Worm (Caenorhabditis elegans) whole organism, mixed stage, embryonic: ENCODE data around the gene nhr-14.

Experiments used
- M03D4.4 ChIP-seq: sonication (generic microtip); optimal IDR thresholded peaks from 2 replicates; lab custom pipeline; 2017; ENCODE audit warnings: mild to moderate bottlenecking, missing genetic modification characterization, missing compliant biosample characterization
- blmp-1 ChIP-seq: fragments of 150-350 bp; optimal IDR thresholded peaks from 2 replicates; lab custom pipeline; 2014; ENCODE audit warnings: missing biosample characterization, missing genetic modification characterization
- ceh-39 ChIP-seq: fragments of 150-350 bp; optimal IDR thresholded peaks from 2 replicates; lab custom pipeline; 2014; ENCODE audit warnings: missing biosample characterization, missing genetic modification characterization
- ceh-43 ChIP-seq: fragments of 200-800 bp; sonication (Bioruptor generic); optimal IDR thresholded peaks from 2 replicates; lab custom pipeline; 2018; ENCODE audit warnings: mild to moderate bottlenecking, missing genetic modification characterization, moderate library complexity, missing compliant biosample characterization
- ceh-83 ChIP-seq: fragments of 200-800 bp; sonication (Bioruptor generic); optimal IDR thresholded peaks from 2 replicates; lab custom pipeline; 2018; ENCODE audit warnings: mild to moderate bottlenecking, missing genetic modification characterization, missing compliant biosample characterization
- ces-1 ChIP-seq: fragments of 150-350 bp; optimal IDR thresholded peaks from 2 replicates; lab custom pipeline; 2014; ENCODE audit warnings: missing biosample characterization, missing genetic modification reagents, missing genetic modification characterization
- elt-1 ChIP-seq: sonication (generic microtip); optimal IDR thresholded peaks from 2 replicates; lab custom pipeline; 2017; ENCODE audit warnings: missing genetic modification characterization, mild to moderate bottlenecking, missing compliant biosample characterization, antibody characterized with exemption, moderate library complexity, borderline replicate concordance; ENCODE audit not compliant: insufficient read depth
- elt-3 ChIP-seq: fragments of 150-350 bp; optimal IDR thresholded peaks from 2 replicates; lab custom pipeline; 2014; ENCODE audit warnings: missing biosample characterization, missing genetic modification characterization
- ham-2 ChIP-seq: fragments of 200-800 bp; sonication (Bioruptor generic); optimal IDR thresholded peaks from 2 replicates; lab custom pipeline; 2018; ENCODE audit warnings: mild to moderate bottlenecking, missing genetic modification characterization, missing compliant biosample characterization
- hlh-1 ChIP-seq: fragments of 150-350 bp; optimal IDR thresholded peaks from 2 replicates; lab custom pipeline; 2014; ENCODE audit warnings: missing biosample characterization, missing genetic modification reagents, missing genetic modification characterization
- lin-32 ChIP-seq: fragments of 200-800 bp; sonication (Bioruptor generic); optimal IDR thresholded peaks from 2 replicates; lab custom pipeline; 2018; ENCODE audit warnings: mild to moderate bottlenecking, missing genetic modification characterization, missing compliant biosample characterization
- lsy-2 ChIP-seq: fragments of 150-350 bp; optimal IDR thresholded peaks from 2 replicates; lab custom pipeline; 2014; ENCODE audit warnings: missing biosample characterization, missing genetic modification characterization
- mab-5 ChIP-seq: fragments of 150-350 bp; optimal IDR thresholded peaks from 2 replicates; lab custom pipeline; 2014; ENCODE audit warnings: missing biosample characterization, missing genetic modification characterization
- mep-1 ChIP-seq: fragments of 150-350 bp; optimal IDR thresholded peaks from 2 replicates; lab custom pipeline; 2017; ENCODE audit warnings: missing biosample characterization, missing genetic modification reagents, missing genetic modification characterization, inconsistent platforms
- mls-2 ChIP-seq: sonication (generic microtip); optimal IDR thresholded peaks from 2 replicates; lab custom pipeline; 2016; ENCODE audit warnings: mild to moderate bottlenecking, missing genetic modification characterization, moderate library complexity, missing compliant biosample characterization
- nhr-237 ChIP-seq: fragments of 150-350 bp; optimal IDR thresholded peaks from 2 replicates; lab custom pipeline; 2014; ENCODE audit warnings: missing biosample characterization, missing genetic modification characterization
- nhr-28 ChIP-seq: fragments of 150-350 bp; optimal IDR thresholded peaks from 2 replicates; lab custom pipeline; 2014; ENCODE audit warnings: missing biosample characterization, missing genetic modification characterization
- pha-4 ChIP-seq: fragments of 150-350 bp; optimal IDR thresholded peaks from 2 replicates; lab custom pipeline; 2018; ENCODE audit warnings: missing biosample characterization, missing genetic modification reagents, missing genetic modification characterization
- sem-2 ChIP-seq: fragments of 200-800 bp; sonication (Bioruptor generic); optimal IDR thresholded peaks from 2 replicates; lab custom pipeline; 2018; ENCODE audit warnings: mild to moderate bottlenecking, missing genetic modification characterization, missing compliant biosample characterization
- snpc-4 ChIP-seq: fragments of 150-350 bp; optimal IDR thresholded peaks from 2 replicates; lab custom pipeline; 2014; ENCODE audit warnings: missing biosample characterization, missing genetic modification characterization
- sptf-1 ChIP-seq: sonication (generic microtip); optimal IDR thresholded peaks from 2 replicates; lab custom pipeline; 2017; ENCODE audit warnings: mild to moderate bottlenecking, missing genetic modification characterization, moderate library complexity, missing compliant biosample characterization
- tbx-8 ChIP-seq: fragments of 200-800 bp; sonication (Bioruptor generic); optimal IDR thresholded peaks from 2 replicates; lab custom pipeline; 2018; ENCODE audit warnings: mild to moderate bottlenecking, missing genetic modification characterization, moderate library complexity, missing compliant biosample characterization
- unc-39 ChIP-seq: fragments of 150-350 bp; optimal IDR thresholded peaks from 2 replicates; lab custom pipeline; 2014; ENCODE audit warnings: missing biosample characterization, missing genetic modification characterization
- unc-62 ChIP-seq: fragments of 150-350 bp; optimal IDR thresholded peaks from 2 replicates; lab custom pipeline; 2014; ENCODE audit warnings: missing biosample characterization, missing genetic modification reagents, missing genetic modification characterization
- zip-8 ChIP-seq: fragments of 150-350 bp; optimal IDR thresholded peaks from 2 replicates; lab custom pipeline; 2014; ENCODE audit warnings: missing biosample characterization, missing genetic modification characterization
- ztf-11 ChIP-seq: fragments of 150-350 bp; optimal IDR thresholded peaks from 2 replicates; lab custom pipeline; 2014; ENCODE audit warnings: missing biosample characterization, missing genetic modification characterization

The nhr-14 gene

ce11 chrX:8507576-8507975 is 31.6 kb upstream of the nhr-14 start, which contains the start of gene H03E18.1:
H03E18.1 (plus strand) TSS chrX:8507876.
- no peak for TF ChIP-seq ceh-43 (GFP tag; lab: Kevin White, UChicago)
- no peak for TF ChIP-seq unc-39
- TF ChIP-seq pha-4: no peak
- no peak for TF ChIP-seq mep-1 (tag; lab: Kevin White, UChicago)
- TF ChIP-seq ces-1 (GFP tag; lab: Kevin White, UChicago): no peak
- no peak for TF ChIP-seq ceh-83 (GFP tag; lab: Kevin White, UChicago)
- TF ChIP-seq tbx-8 (GFP tag; lab: Kevin White, UChicago): no peak
- TF ChIP-seq hlh-1 (tag; lab: Kevin White, UChicago): no peak

- TF ChIP-seq hlh-1 (tag; lab: Kevin White, UChicago): no peak
- no peak for TF ChIP-seq ztf-11 (tag; lab: Kevin White, UChicago)
- no peak for TF ChIP-seq elt-3
- no peak for TF ChIP-seq ham-2
Measured at ce11 chrX:8507053-8507452, 31.1 kb upstream of the nhr-14 start.

DNA sequence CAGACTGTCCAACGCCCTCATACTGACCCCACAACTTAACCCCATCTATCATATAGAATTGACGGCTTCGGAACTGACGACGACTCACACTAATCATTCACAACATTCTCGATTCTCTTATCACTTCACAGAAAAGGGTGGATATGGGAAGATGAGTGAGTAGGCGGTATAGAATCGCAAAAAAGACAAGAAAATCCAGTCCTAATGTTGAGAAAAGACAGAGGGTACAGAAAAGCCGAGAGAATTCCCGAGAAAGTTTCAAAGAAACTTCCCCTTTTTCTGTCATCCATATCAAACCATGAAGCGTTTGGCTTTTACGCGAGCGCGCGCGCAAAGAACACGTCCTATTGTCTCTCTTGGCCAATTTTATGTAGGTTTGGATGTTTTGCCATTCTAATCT is 28.2 kb upstream of the nhr-14 start:
- no peak for TF ChIP-seq ztf-11 (tag; lab: Kevin White, UChicago)

ce11 chrX:8500922-8501321 is 24.9 kb upstream of the nhr-14 start, which contains the start of gene grd-4:
grd-4 (plus strand) TSS chrX:8501222.
- TF ChIP-seq zip-8 (tag; lab: Kevin White, UChicago) (no peak), unc-62 (GFP tag; lab: Kevin White, UChicago) (no peak), elt-3 (no peak), pha-4 (no peak), mab-5 (no peak), ceh-43 (GFP tag; lab: Kevin White, UChicago) (no peak), nhr-237 (tag; lab: Kevin White, UChicago) (no peak), blmp-1 (tag; lab: Kevin White, UChicago) (no peak), elt-1 (tag; lab: Kevin White, UChicago) (no peak), mls-2 (tag; lab: Kevin White, UChicago) (no peak), ces-1 (GFP tag; lab: Kevin White, UChicago) (no peak), ztf-11 (tag; lab: Kevin White, UChicago) (no peak), ceh-83 (GFP tag; lab: Kevin White, UChicago) (no peak), tbx-8 (GFP tag; lab: Kevin White, UChicago) (no peak), lin-32 (GFP tag; lab: Kevin White, UChicago) (no peak), ceh-39 (tag; lab: Kevin White, UChicago) (no peak), sptf-1 (tag; lab: Kevin White, UChicago) (no peak)

ce11 chrX:8499721-8500120 is 23.7 kb upstream of the nhr-14 start, which contains the start of gene grd-14:
grd-14 (plus strand) TSS chrX:8500021.
- TF ChIP-seq lsy-2 (tag; lab: Kevin White, UChicago) (no peak), M03D4.4 (no peak), blmp-1 (tag; lab: Kevin White, UChicago) (no peak), snpc-4 (tag; lab: Kevin White, UChicago) (no peak), elt-1 (tag; lab: Kevin White, UChicago) (no peak), ztf-11 (tag; lab: Kevin White, UChicago) (no peak), sem-2 (GFP tag; lab: Kevin White, UChicago) (no peak), unc-62 (GFP tag; lab: Kevin White, UChicago) (no peak), mep-1 (tag; lab: Kevin White, UChicago) (no peak)

ce11 chrX:8495005-8495404 is 19.0 kb upstream of the nhr-14 start, which contains the start of gene T01B10.5:
T01B10.5 (plus strand) TSS chrX:8495305.
- TF ChIP-seq nhr-28 (no peak), sem-2 (GFP tag; lab: Kevin White, UChicago) (no peak)

- TF ChIP-seq nhr-28: no peak
Measured at ce11 chrX:8492750-8493149, 16.8 kb upstream of the nhr-14 start.
